Worm (Caenorhabditis elegans): Measurements from ENCODE around the gene F56D6.8.
"Not testable (repeated sequence)": the region's sequence is repeated elsewhere in the genome, so short reads cannot be mapped to it uniquely, and the experiment has no call there.

ce11 chrIV:3932408-3932807 lies 38.2 kb upstream of the F56D6.8 start, which contains the start of gene clec-70:
- not testable (repeated sequence) for TF ChIP-seq flt-1 (GFP tag; IDR thresholded peaks at IDR 0.05); med-1 (GFP tag; optimal IDR thresholded peaks at IDR 0.05; ENCODE audit: insufficient read depth); ztf-23 (GFP tag; IDR thresholded peaks at IDR 0.05); ztf-29 (GFP tag; IDR thresholded peaks at IDR 0.05); ref-1 (GFP tag; conservative IDR thresholded peaks at IDR 0.05); T22C8.4 (GFP tag; IDR thresholded peaks at IDR 0.05); klf-2 (GFP tag; conservative IDR thresholded peaks at IDR 0.05)

Measured in whole organism, midembryonic.